Worm (Caenorhabditis elegans) whole organism, midembryonic: ENCODE measurements around the gene rsp-1.

Experiments
- klf-2 ChIP-seq: fragments of 200-800 bp; sonication (Bioruptor generic); conservative IDR thresholded peaks from 2 replicates; pipeline ENCODE4 v1.3.6; 2022; ENCODE audit warnings: missing genetic modification reagents, missing genetic modification characterization, missing compliant biosample characterization
- ref-1 ChIP-seq: fragments of 200-800 bp; sonication (Bioruptor generic); conservative IDR thresholded peaks from 2 replicates; pipeline ENCODE4 v1.3.6; 2022; ENCODE audit warnings: missing genetic modification reagents, missing genetic modification characterization, missing compliant biosample characterization
- tab-1 ChIP-seq: fragments of 200-800 bp; sonication (Bioruptor generic); IDR thresholded peaks from 2 replicates; pipeline ENCODE4 v1.3.6; 2022; ENCODE audit warnings: missing genetic modification characterization, missing compliant biosample characterization

DNA sequence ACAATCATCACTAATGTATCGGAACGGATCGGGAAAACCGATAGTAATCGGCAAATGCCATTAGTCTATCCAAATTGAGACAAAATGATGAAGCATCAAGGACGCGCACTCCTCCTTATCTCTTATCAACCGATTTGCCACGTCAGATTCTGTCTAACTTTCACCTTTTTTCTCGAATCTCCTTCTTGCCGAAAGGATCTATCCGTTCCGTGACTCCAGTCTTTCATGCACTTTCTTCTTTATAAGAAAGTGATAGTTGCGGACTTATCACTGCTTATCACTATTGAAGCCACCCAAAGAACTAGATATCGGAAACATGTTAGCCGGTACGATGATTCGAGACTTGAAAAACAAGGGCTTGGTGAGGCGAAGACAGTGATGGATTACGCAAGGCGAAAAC lies 48.8 kb downstream of the rsp-1 start:
- TF ChIP-seq tab-1 (GFP tag; lab: Robert Waterston, UW), result no peak
- no peak for TF ChIP-seq klf-2 (GFP tag; lab: Robert Waterston, UW)
- no peak for TF ChIP-seq ref-1 (GFP tag; lab: Robert Waterston, UW)
